Worm (Caenorhabditis elegans) whole organism, L4 larva: Measurements from ENCODE around the gene anmt-1.
A peak's percentile ranks its signal among the peaks of the same experiment; 100 is the strongest.

Source experiments
- F10B5.3 ChIP-seq: sonication (generic microtip); optimal IDR thresholded peaks from 2 replicates; lab custom pipeline; 2016; ENCODE audit warnings: mild to moderate bottlenecking, missing genetic modification characterization, missing compliant biosample characterization
- F26F4.8 ChIP-seq: fragments of 200-800 bp; sonication (Bioruptor generic); conservative IDR thresholded peaks from 2 replicates; pipeline ENCODE4 v1.3.6; 2022; ENCODE audit warnings: missing genetic modification characterization, missing compliant biosample characterization
- F37D6.2 ChIP-seq: sonication (generic microtip); optimal IDR thresholded peaks from 2 replicates; lab custom pipeline; 2016; ENCODE audit warnings: mild to moderate bottlenecking, missing genetic modification characterization, missing compliant biosample characterization
- F44E2.7 ChIP-seq: fragments of 200-800 bp; sonication (Bioruptor generic); IDR thresholded peaks from 2 replicates; pipeline ENCODE4 v2.1.2; 2022; ENCODE audit warnings: missing genetic modification characterization, missing compliant biosample characterization
- R02D3.7 ChIP-seq: fragments of 150-350 bp; sonication (generic microtip); optimal IDR thresholded peaks from 3 replicates; lab custom pipeline; 2014; ENCODE audit warnings: missing biosample characterization, missing genetic modification characterization
- T26A8.4 ChIP-seq: fragments of 200-800 bp; sonication (Bioruptor generic); IDR thresholded peaks from 2 replicates; pipeline ENCODE4 v1.3.6; 2022; ENCODE audit warnings: missing genetic modification characterization, missing compliant biosample characterization
- Y105C5A.15 ChIP-seq: fragments of 200-800 bp; sonication (Bioruptor generic); IDR thresholded peaks from 2 replicates; pipeline ENCODE4 v1.3.6; 2022; ENCODE audit warnings: missing genetic modification characterization, missing compliant biosample characterization
- Y5F2A.4 ChIP-seq: fragments of 200-800 bp; sonication (Bioruptor generic); optimal IDR thresholded peaks from 2 replicates; lab custom pipeline; 2018; ENCODE audit warnings: mild to moderate bottlenecking, missing genetic modification characterization, missing compliant biosample characterization
- Y75B8A.6 ChIP-seq: fragments of 200-800 bp; sonication (Bioruptor generic); IDR thresholded peaks from 2 replicates; pipeline ENCODE4 v1.3.6; 2022; ENCODE audit warnings: missing genetic modification reagents, missing genetic modification characterization, missing compliant biosample characterization
- ZK546.5 ChIP-seq, 2 experiments: sonication (generic microtip); optimal IDR thresholded peaks; 2 replicates each; lab custom pipeline; 2017; ENCODE audit warnings: missing biosample characterization in 2 of 2, missing genetic modification characterization in 2 of 2
- aha-1 ChIP-seq: fragments of 150-350 bp; peaks from one replicate; lab custom pipeline; 2014; ENCODE audit warnings: missing biosample characterization, missing genetic modification characterization
- ama-1 ChIP-seq: fragments of 150-350 bp; optimal IDR thresholded peaks from 2 replicates; lab custom pipeline; 2014; ENCODE audit warnings: inconsistent platforms, mixed read lengths
- attf-4 ChIP-seq: sonication (generic microtip); optimal IDR thresholded peaks from 3 replicates; lab custom pipeline; 2017; ENCODE audit warnings: missing biosample characterization, missing genetic modification characterization
- ceh-44 ChIP-seq: fragments of 200-800 bp; sonication (Bioruptor generic); IDR thresholded peaks from 2 replicates; pipeline ENCODE4 v1.3.6; 2022; ENCODE audit warnings: missing genetic modification reagents, missing genetic modification characterization, missing compliant biosample characterization
- ceh-82 ChIP-seq: sonication (generic microtip); optimal IDR thresholded peaks from 2 replicates; lab custom pipeline; 2017; ENCODE audit warnings: missing biosample characterization, missing genetic modification characterization
- ctbp-1 ChIP-seq: fragments of 200-800 bp; sonication (Bioruptor generic); IDR thresholded peaks from 2 replicates; pipeline ENCODE4 v1.3.6; 2022; ENCODE audit warnings: missing genetic modification reagents, missing genetic modification characterization, missing compliant biosample characterization
- daf-12 ChIP-seq: fragments of 150-350 bp; optimal IDR thresholded peaks from 2 replicates; lab custom pipeline; 2014; ENCODE audit warnings: missing biosample characterization, missing genetic modification reagents, missing genetic modification characterization
- daf-16 ChIP-seq, 3 experiments: sonication (generic microtip); optimal IDR thresholded peaks; 2 replicates each; lab custom pipeline; 2016 to 2017; ENCODE audit warnings: missing genetic modification characterization in 3 of 3, missing genetic modification reagents in 3 of 3, mild to moderate bottlenecking in 2 of 3, missing compliant biosample characterization in 2 of 3, missing biosample characterization in 1 of 3, moderate library complexity in 1 of 3
- dmd-8 ChIP-seq: fragments of 200-800 bp; sonication (Bioruptor generic); IDR thresholded peaks from 2 replicates; pipeline ENCODE4 v1.3.6; 2022; ENCODE audit warnings: missing genetic modification characterization, missing compliant biosample characterization
- dmd-9 ChIP-seq: fragments of 200-800 bp; sonication (Bioruptor generic); IDR thresholded peaks from 2 replicates; pipeline ENCODE4 v1.3.6; 2022; ENCODE audit warnings: missing genetic modification reagents, missing genetic modification characterization, missing compliant biosample characterization
- duxl-1 ChIP-seq: sonication (generic microtip); optimal IDR thresholded peaks from 2 replicates; lab custom pipeline; 2016; ENCODE audit warnings: mild to moderate bottlenecking, missing genetic modification characterization, moderate library complexity, missing compliant biosample characterization; ENCODE audit not compliant: poor library complexity
- egl-27 ChIP-seq: sonication (generic microtip); optimal IDR thresholded peaks from 3 replicates; lab custom pipeline; 2017; ENCODE audit warnings: missing biosample characterization, missing genetic modification reagents, missing genetic modification characterization
- fkh-10 ChIP-seq: fragments of 150-350 bp; optimal IDR thresholded peaks from 2 replicates; lab custom pipeline; 2014; ENCODE audit warnings: missing biosample characterization, missing genetic modification reagents, missing genetic modification characterization
- hif-1 ChIP-seq, 2 experiments: sonication (generic microtip); optimal IDR thresholded peaks; 2 replicates each; lab custom pipeline; 2016 to 2017; ENCODE audit warnings: missing compliant biosample characterization in 2 of 2, missing genetic modification characterization in 2 of 2, missing genetic modification reagents in 2 of 2, missing genotype in 2 of 2, mild to moderate bottlenecking in 1 of 2
- hlh-11 ChIP-seq: fragments of 200-800 bp; sonication (Bioruptor generic); optimal IDR thresholded peaks from 2 replicates; lab custom pipeline; 2018; ENCODE audit warnings: mild to moderate bottlenecking, missing genetic modification characterization, missing compliant biosample characterization
- hlh-30 ChIP-seq: sonication (generic microtip); optimal IDR thresholded peaks from 2 replicates; lab custom pipeline; 2017; ENCODE audit warnings: antibody characterized with exemption, mild to moderate bottlenecking, missing genetic modification characterization, missing compliant biosample characterization; ENCODE audit not compliant: insufficient read depth
- hmg-1.1 ChIP-seq: fragments of 200-800 bp; sonication (Bioruptor generic); IDR thresholded peaks from 2 replicates; pipeline ENCODE4 v1.3.6; 2022; ENCODE audit warnings: missing genetic modification reagents, missing genetic modification characterization, missing compliant biosample characterization
- jun-1 ChIP-seq: fragments of 150-350 bp; optimal IDR thresholded peaks from 2 replicates; lab custom pipeline; 2014; ENCODE audit warnings: missing biosample characterization, missing genetic modification reagents, missing genetic modification characterization
- lim-7 ChIP-seq: fragments of 200-800 bp; sonication (Bioruptor generic); IDR thresholded peaks from 2 replicates; pipeline ENCODE4 v1.3.6; 2022; ENCODE audit warnings: missing genetic modification characterization, missing compliant biosample characterization
- lin-39 ChIP-seq: fragments of 150-350 bp; optimal IDR thresholded peaks from 2 replicates; lab custom pipeline; 2014; ENCODE audit warnings: missing biosample characterization, missing genetic modification reagents, missing genetic modification characterization
- lir-3 ChIP-seq: sonication (generic microtip); optimal IDR thresholded peaks from 2 replicates; lab custom pipeline; 2016; ENCODE audit warnings: mild to moderate bottlenecking, missing genetic modification characterization, missing compliant biosample characterization
- madf-5 ChIP-seq, 2 experiments: fragments of 200-800 bp; sonication (Bioruptor generic); IDR thresholded peaks; 2 replicates each; pipeline ENCODE4 v1.3.6; 2022; ENCODE audit warnings: missing compliant biosample characterization in 2 of 2, missing genetic modification characterization in 2 of 2
- mxl-2 ChIP-seq: fragments of 200-800 bp; sonication (Bioruptor generic); conservative IDR thresholded peaks from 2 replicates; pipeline ENCODE4 v1.3.6; 2022; ENCODE audit warnings: missing genetic modification reagents, missing genetic modification characterization, missing compliant biosample characterization
- nhr-10 ChIP-seq: fragments of 150-350 bp; optimal IDR thresholded peaks from 2 replicates; lab custom pipeline; 2014; ENCODE audit warnings: missing biosample characterization, missing genetic modification characterization
- nhr-111 ChIP-seq: fragments of 200-800 bp; sonication (Bioruptor generic); optimal IDR thresholded peaks from 2 replicates; lab custom pipeline; 2018; ENCODE audit warnings: mild to moderate bottlenecking, missing genetic modification characterization, missing compliant biosample characterization
- nhr-237 ChIP-seq: sonication (generic microtip); optimal IDR thresholded peaks from 2 replicates; lab custom pipeline; 2017; ENCODE audit warnings: missing biosample characterization, missing genetic modification characterization
- nhr-28 ChIP-seq: fragments of 150-350 bp; optimal IDR thresholded peaks from 2 replicates; lab custom pipeline; 2014; ENCODE audit warnings: missing biosample characterization, missing genetic modification characterization
- pha-4 ChIP-seq, 2 experiments: fragments of 150-350 bp in 1 of 2; fragments of 200-800 bp in 1 of 2; sonication (Bioruptor generic) in 1 of 2; IDR thresholded peaks in 1 of 2; optimal IDR thresholded peaks in 1 of 2; 2 replicates each; pipeline versions ENCODE4 v1.3.6 to Lab custom; 2014 to 2022; ENCODE audit warnings: missing genetic modification characterization in 2 of 2, missing genetic modification reagents in 2 of 2, missing biosample characterization in 1 of 2, missing compliant biosample characterization in 1 of 2
- php-3 ChIP-seq: fragments of 200-800 bp; sonication (Bioruptor generic); IDR thresholded peaks from 2 replicates; pipeline ENCODE4 v1.3.6; 2022; ENCODE audit warnings: missing genetic modification reagents, missing genetic modification characterization, missing compliant biosample characterization
- set-16 ChIP-seq: fragments of 200-800 bp; sonication (Bioruptor generic); IDR thresholded peaks from 2 replicates; pipeline ENCODE4 v1.3.6; 2022; ENCODE audit warnings: missing genetic modification reagents, missing genetic modification characterization, missing compliant biosample characterization
- skn-1 ChIP-seq: fragments of 150-350 bp; optimal IDR thresholded peaks from 2 replicates; lab custom pipeline; 2014; ENCODE audit warnings: missing biosample characterization, missing genetic modification characterization
- snpc-4 ChIP-seq: fragments of 150-350 bp; optimal IDR thresholded peaks from 2 replicates; lab custom pipeline; 2014; ENCODE audit warnings: missing biosample characterization, missing genetic modification characterization
- spr-1 ChIP-seq: sonication (generic microtip); optimal IDR thresholded peaks from 2 replicates; lab custom pipeline; 2016; ENCODE audit warnings: mild to moderate bottlenecking, missing genetic modification characterization, missing compliant biosample characterization
- tag-97 ChIP-seq: fragments of 200-800 bp; sonication (Bioruptor generic); IDR thresholded peaks from 2 replicates; pipeline ENCODE4 v1.3.6; 2022; ENCODE audit warnings: missing genetic modification characterization, missing compliant biosample characterization
- unc-39 ChIP-seq: sonication (generic microtip); optimal IDR thresholded peaks from 2 replicates; lab custom pipeline; 2017; ENCODE audit warnings: missing biosample characterization, missing genetic modification characterization
- unc-62 ChIP-seq, 3 experiments: fragments of 150-350 bp in 1 of 3; sonication (generic microtip); optimal IDR thresholded peaks in 2 of 3; peaks in 1 of 3; 1 replicate in 1 of 3; 2 replicates in 2 of 3; lab custom pipeline; 2014 to 2017; ENCODE audit warnings: missing biosample characterization in 3 of 3, missing genetic modification characterization in 3 of 3, missing genetic modification reagents in 3 of 3, missing genotype in 1 of 3
- vab-7 ChIP-seq: fragments of 200-800 bp; sonication (Bioruptor generic); IDR thresholded peaks from 2 replicates; pipeline ENCODE4 v1.3.6; 2022; ENCODE audit warnings: missing genetic modification reagents, missing genetic modification characterization, missing compliant biosample characterization
- zag-1 ChIP-seq: fragments of 150-350 bp; optimal IDR thresholded peaks from 2 replicates; lab custom pipeline; 2014; ENCODE audit warnings: missing biosample characterization, missing genetic modification characterization
- zfp-2 ChIP-seq: sonication (generic microtip); optimal IDR thresholded peaks from 2 replicates; lab custom pipeline; 2016; ENCODE audit warnings: mild to moderate bottlenecking, missing genetic modification characterization, missing compliant biosample characterization
- ztf-11 ChIP-seq: fragments of 150-350 bp; optimal IDR thresholded peaks from 2 replicates; lab custom pipeline; 2014; ENCODE audit warnings: missing biosample characterization, missing genetic modification characterization

Gene anmt-1

DNA sequence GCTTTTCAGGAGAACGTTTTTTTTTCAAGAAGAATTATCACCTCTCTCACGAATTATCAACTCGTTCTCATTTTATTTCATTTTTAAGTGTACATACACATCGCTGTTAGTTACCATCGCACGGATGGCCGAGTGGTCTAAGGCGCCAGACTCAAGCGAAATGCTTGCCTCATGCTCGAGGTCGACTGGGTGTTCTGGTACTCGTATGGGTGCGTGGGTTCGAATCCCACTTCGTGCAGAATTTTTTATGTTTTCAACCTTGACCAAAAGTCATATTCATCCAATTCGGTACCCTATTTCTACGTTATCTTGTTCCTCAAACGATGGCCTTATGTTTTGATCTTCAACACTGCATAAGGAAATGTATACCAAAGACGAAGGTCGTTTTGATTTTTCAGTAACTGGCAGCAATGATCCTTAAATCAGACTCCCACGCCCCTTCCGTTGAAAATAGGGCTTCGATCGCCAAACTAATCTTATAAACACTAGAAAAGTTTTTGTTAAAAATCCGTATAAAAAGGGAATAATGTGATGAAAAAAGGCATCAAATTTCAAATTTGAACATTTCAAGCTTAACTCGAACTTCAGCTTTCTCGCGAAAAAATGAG, 45.3 kb upstream of the anmt-1 start, which contains the start of gene fip-1 (continued):
- no peak for TF ChIP-seq hlh-11 (tag; lab: Kevin White, UChicago)
- TF ChIP-seq dmd-9 (GFP tag; lab: Robert Waterston, UW) = no peak
- no peak for TF ChIP-seq egl-27 (tag; lab: Kevin White, UChicago)
- TF ChIP-seq pha-4 (GFP tag; IDR thresholded peaks at IDR 0.05; lab: Robert Waterston, UW) = peak; percentile 80
- TF ChIP-seq pha-4 (tag; optimal IDR thresholded peaks at IDR 0.05; lab: Kevin White, UChicago) = no peak
- no peak for TF ChIP-seq lin-39 (tag; lab: Kevin White, UChicago)
- TF ChIP-seq ztf-11 (tag; lab: Kevin White, UChicago) = no peak
- no peak for TF ChIP-seq daf-12 (tag; lab: Kevin White, UChicago)
- TF ChIP-seq Y105C5A.15 (GFP tag; lab: Robert Waterston, UW) = no peak
- TF ChIP-seq snpc-4 (tag; lab: Kevin White, UChicago) = no peak
- TF ChIP-seq Y75B8A.6 (GFP tag; lab: Robert Waterston, UW) = no peak
- TF ChIP-seq nhr-10 (tag; lab: Kevin White, UChicago) = no peak
- TF ChIP-seq Y5F2A.4 (GFP tag; lab: Kevin White, UChicago) = no peak
- peak; percentile 92 for TF ChIP-seq aha-1 (tag; lab: Kevin White, UChicago)
- TF ChIP-seq mxl-2 (GFP tag; lab: Robert Waterston, UW) = no peak
- TF ChIP-seq T26A8.4 (GFP tag; lab: Robert Waterston, UW) = no peak
- TF ChIP-seq hmg-1.1 = peak; percentile 41
- TF ChIP-seq zag-1 (tag; lab: Kevin White, UChicago) = no peak
- TF ChIP-seq skn-1 (tag; lab: Kevin White, UChicago) = no peak
- no peak for TF ChIP-seq attf-4
- no peak for TF ChIP-seq ama-1 (lab: Kevin White, UChicago)
- no peak for TF ChIP-seq set-16 (GFP tag; lab: Robert Waterston, UW)
- TF ChIP-seq ceh-82 (tag; lab: Kevin White, UChicago) = no peak
- TF ChIP-seq F37D6.2 = no peak
- no peak for TF ChIP-seq ZK546.5 (tag; optimal IDR thresholded peaks at IDR 0.05; lab: Kevin White, UChicago)
- no peak for TF ChIP-seq fkh-10 (GFP tag; lab: Kevin White, UChicago)
- no peak for TF ChIP-seq spr-1 (tag; lab: Kevin White, UChicago)
- TF ChIP-seq tag-97 (GFP tag; lab: Robert Waterston, UW) = no peak
- TF ChIP-seq madf-5 (GFP tag; IDR thresholded peaks at IDR 0.05; lab: Robert Waterston, UW) = peak; percentile 40 to 69; a peak in 1 of 4 replicates
- peak; percentile 5 for TF ChIP-seq lir-3 (tag; lab: Kevin White, UChicago)
- peak; percentile 91 for TF ChIP-seq dmd-8 (GFP tag; lab: Robert Waterston, UW)
- TF ChIP-seq F44E2.7 (GFP tag; lab: Robert Waterston, UW) = no peak
- TF ChIP-seq nhr-28 (tag; lab: Kevin White, UChicago) = no peak
- TF ChIP-seq lim-7 (GFP tag; lab: Robert Waterston, UW) = peak; percentile 89
- TF ChIP-seq R02D3.7 (tag; lab: Kevin White, UChicago) = no peak
- TF ChIP-seq vab-7 (GFP tag; lab: Robert Waterston, UW) = peak; percentile 81
- TF ChIP-seq php-3 (GFP tag; lab: Robert Waterston, UW) = no peak
- 0 out of 2 replicates have a peak, but pooled peaks have one; percentile 49 for TF ChIP-seq ceh-44 (GFP tag; lab: Robert Waterston, UW)
- no peak for TF ChIP-seq nhr-111 (GFP tag; lab: Kevin White, UChicago)
- no peak for TF ChIP-seq unc-39 (tag; lab: Kevin White, UChicago)
- no peak for TF ChIP-seq zfp-2
- TF ChIP-seq daf-16 (GFP tag; optimal IDR thresholded peaks at IDR 0.05; lab: Kevin White, UChicago) = peak in 1 of 2 experiments; percentile 77
- TF ChIP-seq daf-16 (tag; optimal IDR thresholded peaks at IDR 0.05; lab: Kevin White, UChicago) = peak; percentile 57
- no peak for TF ChIP-seq nhr-237
- no peak for TF ChIP-seq F10B5.3 (tag; lab: Kevin White, UChicago)
- TF ChIP-seq jun-1 (tag; lab: Kevin White, UChicago) = no peak
- TF ChIP-seq F26F4.8 (GFP tag; lab: Robert Waterston, UW) = peak; percentile 84
- peak; percentile 66 for TF ChIP-seq duxl-1 (tag; lab: Kevin White, UChicago)
- no peak for TF ChIP-seq hif-1 (tag; optimal IDR thresholded peaks at IDR 0.05; lab: Kevin White, UChicago)
- peak; percentile 41 for TF ChIP-seq hlh-30
- no peak for TF ChIP-seq unc-62 (GFP tag; optimal IDR thresholded peaks at IDR 0.05 in 1 of 2; lab: Kevin White, UChicago)
- no peak for TF ChIP-seq unc-62 (tag; optimal IDR thresholded peaks at IDR 0.05; lab: Kevin White, UChicago)
- 0 out of 2 replicates have a peak, but pooled peaks have one; percentile 39 for TF ChIP-seq ctbp-1 (GFP tag; lab: Robert Waterston, UW)
